Fruit fly (Drosophila melanogaster) whole organism, embryonic: ENCODE data around the gene unk.

Experiments used
- Ada2b ChIP-seq: fragments of 200-800 bp; sonication (Bioruptor generic); IDR thresholded peaks from 2 replicates; pipeline ENCODE4 v1.3.6; 2022; ENCODE audit warnings: missing biosample characterization, missing genetic modification characterization
- Adf1 ChIP-seq: fragments of 200-800 bp; sonication (Bioruptor generic); IDR thresholded peaks from 2 replicates; pipeline ENCODE4 v1.3.6; 2022; ENCODE audit warnings: missing biosample characterization, missing genetic modification characterization
- Aef1 ChIP-seq: fragments of 200-800 bp; sonication (Bioruptor generic); IDR thresholded peaks from 3 replicates; pipeline ENCODE4 v1.3.6; 2022; ENCODE audit warnings: missing biosample characterization, missing genetic modification characterization
- Atf-2 ChIP-seq: fragments of 200-800 bp; sonication (Bioruptor generic); optimal IDR thresholded peaks from 2 replicates; lab custom pipeline; 2016; ENCODE audit warnings: missing biosample characterization, missing genetic modification characterization
- Awh ChIP-seq: fragments of 200-800 bp; sonication (Bioruptor generic); IDR thresholded peaks from 2 replicates; pipeline ENCODE4, ENCODE4 v1.3.6; 2022; ENCODE audit warnings: missing biosample characterization, missing genetic modification characterization
- Blimp-1 ChIP-seq: fragments of 200-800 bp; sonication (Bioruptor generic); optimal IDR thresholded peaks from 3 replicates; lab custom pipeline; 2018; ENCODE audit warnings: missing biosample characterization, missing genetic modification characterization, mild to moderate bottlenecking, moderate library complexity, missing genetic modification reagents
- C15 ChIP-seq: fragments of 200-800 bp; sonication (Bioruptor generic); IDR thresholded peaks from 3 replicates; pipeline ENCODE4 v1.3.6; 2022; ENCODE audit warnings: missing biosample characterization, missing genetic modification characterization
- CG11504 ChIP-seq: fragments of 200-800 bp; sonication (Bioruptor generic); optimal IDR thresholded peaks from 3 replicates; lab custom pipeline; 2019; ENCODE audit warnings: missing biosample characterization, mild to moderate bottlenecking, missing genetic modification characterization, moderate library complexity
- CG1233 ChIP-seq: fragments of 200-800 bp; sonication (Bioruptor generic); optimal IDR thresholded peaks from 4 replicates; lab custom pipeline; 2018; ENCODE audit warnings: missing biosample characterization, mild to moderate bottlenecking, missing genetic modification characterization
- CG13287 ChIP-seq: fragments of 200-800 bp; sonication (Bioruptor generic); IDR thresholded peaks from 2 replicates; pipeline ENCODE4 v1.3.6; 2022; ENCODE audit warnings: missing biosample characterization, missing genetic modification characterization; ENCODE audit not compliant: partially characterized antibody
- CG14965 ChIP-seq: fragments of 200-800 bp; sonication (Bioruptor generic); optimal IDR thresholded peaks from 2 replicates; lab custom pipeline; 2016; ENCODE audit warnings: missing biosample characterization, missing genetic modification characterization, borderline replicate concordance
- CG15479 ChIP-seq: fragments of 200-800 bp; sonication (Bioruptor generic); optimal IDR thresholded peaks from 3 replicates; lab custom pipeline; 2019; ENCODE audit warnings: missing biosample characterization, mild to moderate bottlenecking, missing genetic modification characterization, moderate library complexity
- CG16815 ChIP-seq: fragments of 200-800 bp; sonication (Bioruptor generic); optimal IDR thresholded peaks from 3 replicates; lab custom pipeline; 2017; ENCODE audit warnings: missing biosample characterization, mild to moderate bottlenecking, missing genetic modification characterization
- CG17568 ChIP-seq: fragments of 200-800 bp; sonication (Bioruptor generic); optimal IDR thresholded peaks from 2 replicates; lab custom pipeline; 2018; ENCODE audit warnings: missing biosample characterization, mild to moderate bottlenecking, missing genetic modification characterization, moderate library complexity
- CG2678 ChIP-seq: fragments of 200-800 bp; sonication (Bioruptor generic); optimal IDR thresholded peaks from 3 replicates; lab custom pipeline; 2019; ENCODE audit warnings: missing biosample characterization, mild to moderate bottlenecking, missing genetic modification characterization, moderate library complexity
- CG31224 ChIP-seq: fragments of 200-800 bp; sonication (Bioruptor generic); IDR thresholded peaks from 2 replicates; pipeline ENCODE4 v1.3.6; 2022; ENCODE audit warnings: missing biosample characterization, missing genetic modification characterization
- CG32772 ChIP-seq: fragments of 200-800 bp; sonication (Bioruptor generic); IDR thresholded peaks from 2 replicates; pipeline ENCODE4 v1.3.6; 2022; ENCODE audit warnings: missing biosample characterization, missing genetic modification characterization
- CG3838 ChIP-seq: fragments of 200-800 bp; sonication (Bioruptor generic); optimal IDR thresholded peaks from 3 replicates; lab custom pipeline; 2016; ENCODE audit warnings: missing biosample characterization, missing genetic modification characterization
- CG5180 ChIP-seq: fragments of 200-800 bp; sonication (Bioruptor generic); optimal IDR thresholded peaks from 3 replicates; lab custom pipeline; 2017; ENCODE audit warnings: missing biosample characterization, missing genetic modification characterization, mild to moderate bottlenecking, moderate library complexity, missing genetic modification reagents
- CG6175 ChIP-seq: fragments of 200-800 bp; sonication (Bioruptor generic); IDR thresholded peaks from 3 replicates; pipeline ENCODE4 v1.3.6; 2022; ENCODE audit warnings: missing biosample characterization, missing genetic modification characterization
- CG6683 ChIP-seq: fragments of 200-800 bp; sonication (Bioruptor generic); optimal IDR thresholded peaks from 2 replicates; lab custom pipeline; 2017; ENCODE audit warnings: missing biosample characterization, mild to moderate bottlenecking, missing genetic modification characterization, missing genetic modification reagents
- CG6689 ChIP-seq: fragments of 200-800 bp; sonication (Bioruptor generic); IDR thresholded peaks from 2 replicates; pipeline ENCODE4 v1.3.6; 2022; ENCODE audit warnings: missing biosample characterization, missing genetic modification characterization
- CG8388 ChIP-seq: fragments of 200-800 bp; sonication (Bioruptor generic); optimal IDR thresholded peaks from 2 replicates; lab custom pipeline; 2019; ENCODE audit warnings: missing biosample characterization, mild to moderate bottlenecking, missing genetic modification characterization, moderate library complexity
- CG9437 ChIP-seq: fragments of 200-800 bp; sonication (Bioruptor generic); optimal IDR thresholded peaks from 2 replicates; lab custom pipeline; 2018; ENCODE audit warnings: missing biosample characterization, mild to moderate bottlenecking, missing genetic modification characterization
- CoRest ChIP-seq: fragments of 200-800 bp; sonication (Bioruptor generic); optimal IDR thresholded peaks from 3 replicates; lab custom pipeline; 2018; ENCODE audit warnings: missing biosample characterization, mild to moderate bottlenecking, missing genetic modification characterization, moderate library complexity
- Deaf1 ChIP-seq: fragments of 200-800 bp; optimal IDR thresholded peaks from 3 replicates; lab custom pipeline; 2019; ENCODE audit warnings: missing biosample characterization, mild to moderate bottlenecking, missing genetic modification characterization, moderate library complexity
- Dfd ChIP-seq, 2 experiments: fragments of >200 bp; optimal IDR thresholded peaks; 2 replicates each; lab custom pipeline; 2017; ENCODE audit warnings: missing biosample characterization in 2 of 2, missing genetic modification characterization in 2 of 2
- HLH54F ChIP-seq: fragments of 200-800 bp; sonication (Bioruptor generic); optimal IDR thresholded peaks from 3 replicates; lab custom pipeline; 2016; ENCODE audit warnings: missing biosample characterization, missing genetic modification characterization
- Jarid2 ChIP-seq: fragments of 200-800 bp; sonication (Bioruptor generic); optimal IDR thresholded peaks from 3 replicates; lab custom pipeline; 2017; ENCODE audit warnings: mild to moderate bottlenecking, missing biosample characterization, missing genetic modification reagents, missing genetic modification characterization
- Mad ChIP-seq: fragments of 200-800 bp; sonication (Bioruptor generic); optimal IDR thresholded peaks from 2 replicates; lab custom pipeline; 2016; ENCODE audit warnings: missing biosample characterization, missing genetic modification characterization
- Nf-YB ChIP-seq: fragments of 200-800 bp; sonication (Bioruptor generic); optimal IDR thresholded peaks from 3 replicates; lab custom pipeline; 2019; ENCODE audit warnings: missing biosample characterization, mild to moderate bottlenecking, missing genetic modification characterization, moderate library complexity
- Nf-YC ChIP-seq: fragments of 200-800 bp; optimal IDR thresholded peaks from 3 replicates; lab custom pipeline; 2019; ENCODE audit warnings: missing biosample characterization, mild to moderate bottlenecking, missing genetic modification characterization, moderate library complexity
- Poxn ChIP-seq: fragments of 200-800 bp; sonication (Bioruptor generic); IDR thresholded peaks from 2 replicates; pipeline ENCODE4 v1.3.6; 2022; ENCODE audit warnings: missing biosample characterization, missing genetic modification characterization
- Sry-δ ChIP-seq: fragments of 200-800 bp; sonication (Bioruptor generic); optimal IDR thresholded peaks from 2 replicates; lab custom pipeline; 2016; ENCODE audit warnings: missing biosample characterization, missing genetic modification characterization
- Xbp1 ChIP-seq: fragments of 200-800 bp; sonication (Bioruptor generic); optimal IDR thresholded peaks from 3 replicates; lab custom pipeline; 2016; ENCODE audit warnings: missing biosample characterization, mild to moderate bottlenecking, missing genetic modification characterization
- ara ChIP-seq: fragments of 200-800 bp; sonication (Bioruptor generic); IDR thresholded peaks from 2 replicates; pipeline ENCODE4 v1.3.6; 2022; ENCODE audit warnings: missing biosample characterization, missing genetic modification characterization
- ato ChIP-seq: fragments of 200-800 bp; sonication (Bioruptor generic); IDR thresholded peaks from 2 replicates; pipeline ENCODE4 v1.3.6; 2022; ENCODE audit warnings: missing biosample characterization, missing genetic modification characterization; ENCODE audit not compliant: partially characterized antibody
- chif ChIP-seq, 2 experiments: fragments of 200-800 bp; sonication (Bioruptor generic); optimal IDR thresholded peaks; 3 replicates each; lab custom pipeline; 2016; ENCODE audit warnings: missing biosample characterization in 2 of 2, missing genetic modification characterization in 2 of 2
- kni ChIP-seq: fragments of 200-800 bp; sonication (Bioruptor generic); optimal IDR thresholded peaks from 3 replicates; lab custom pipeline; 2017; ENCODE audit warnings: mild to moderate bottlenecking, missing biosample characterization, missing genetic modification reagents, missing genetic modification characterization
- lab ChIP-seq: fragments of 200-800 bp; sonication (Bioruptor generic); optimal IDR thresholded peaks from 3 replicates; lab custom pipeline; 2017; ENCODE audit warnings: missing biosample characterization, missing genetic modification characterization, mild to moderate bottlenecking, moderate library complexity, missing genetic modification reagents
- nerfin-2 ChIP-seq: fragments of 200-800 bp; sonication (Bioruptor generic); IDR thresholded peaks from 2 replicates; pipeline ENCODE4 v1.3.6; 2022; ENCODE audit warnings: missing biosample characterization, missing genetic modification characterization; ENCODE audit not compliant: partially characterized antibody
- pzg ChIP-seq: fragments of 200-800 bp; sonication (Bioruptor generic); optimal IDR thresholded peaks from 3 replicates; lab custom pipeline; 2018; ENCODE audit warnings: missing biosample characterization, mild to moderate bottlenecking, missing genetic modification characterization, moderate library complexity
- scrt ChIP-seq: fragments of 200-800 bp; sonication (Bioruptor generic); optimal IDR thresholded peaks from 2 replicates; lab custom pipeline; 2018; ENCODE audit warnings: missing biosample characterization, mild to moderate bottlenecking, missing genetic modification characterization, moderate library complexity
- sd ChIP-seq: fragments of 200-800 bp; sonication (Bioruptor generic); optimal IDR thresholded peaks from 3 replicates; lab custom pipeline; 2018; ENCODE audit warnings: missing biosample characterization, mild to moderate bottlenecking, missing genetic modification characterization, moderate library complexity
- sisA ChIP-seq: fragments of 200-800 bp; sonication (Bioruptor generic); IDR thresholded peaks from 2 replicates; pipeline ENCODE4 v1.3.6; 2022; ENCODE audit warnings: missing biosample characterization, missing genetic modification characterization
- tll ChIP-seq, 2 experiments: fragments of 200-800 bp in 1 of 2; fragments of >200 bp in 1 of 2; sonication (Bioruptor generic) in 1 of 2; optimal IDR thresholded peaks; 2 replicates each; lab custom pipeline; 2017 to 2019; ENCODE audit warnings: missing biosample characterization in 2 of 2, missing genetic modification characterization in 2 of 2, mild to moderate bottlenecking in 1 of 2, moderate library complexity in 1 of 2
- ttk ChIP-seq: fragments of 200-800 bp; sonication (Bioruptor generic); IDR thresholded peaks from 2 replicates; pipeline ENCODE4 v2.1.2; 2022; ENCODE audit warnings: missing biosample characterization, missing genetic modification characterization

Gene unk

DNA sequence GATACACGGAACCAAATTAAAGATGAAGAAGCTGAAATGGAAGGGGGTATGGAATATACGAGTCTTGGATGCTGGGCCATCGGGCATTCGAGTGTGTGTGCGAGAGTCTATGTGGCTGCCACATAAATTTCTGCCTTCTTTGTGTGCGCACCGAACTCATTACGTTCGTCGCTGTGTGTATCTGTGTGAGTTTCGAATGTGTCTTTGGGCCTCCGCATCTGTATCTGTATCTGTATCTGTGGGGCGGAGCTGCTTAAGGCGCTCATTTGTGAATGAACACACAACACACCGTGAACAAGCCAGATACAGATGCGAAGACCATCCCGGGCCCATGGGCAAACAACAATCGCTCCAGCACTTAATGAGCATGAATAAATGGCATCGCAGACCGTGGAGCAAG, 14.2 kb downstream of the unk start (continued):
- TF ChIP-seq CG6175 (GFP tag; lab: Robert Waterston, UW) (peak; percentile 94), ttk (GFP tag; lab: Robert Waterston, UW) (0 out of 2 replicates have a peak, but pooled peaks have one; percentile 11)

DNA sequence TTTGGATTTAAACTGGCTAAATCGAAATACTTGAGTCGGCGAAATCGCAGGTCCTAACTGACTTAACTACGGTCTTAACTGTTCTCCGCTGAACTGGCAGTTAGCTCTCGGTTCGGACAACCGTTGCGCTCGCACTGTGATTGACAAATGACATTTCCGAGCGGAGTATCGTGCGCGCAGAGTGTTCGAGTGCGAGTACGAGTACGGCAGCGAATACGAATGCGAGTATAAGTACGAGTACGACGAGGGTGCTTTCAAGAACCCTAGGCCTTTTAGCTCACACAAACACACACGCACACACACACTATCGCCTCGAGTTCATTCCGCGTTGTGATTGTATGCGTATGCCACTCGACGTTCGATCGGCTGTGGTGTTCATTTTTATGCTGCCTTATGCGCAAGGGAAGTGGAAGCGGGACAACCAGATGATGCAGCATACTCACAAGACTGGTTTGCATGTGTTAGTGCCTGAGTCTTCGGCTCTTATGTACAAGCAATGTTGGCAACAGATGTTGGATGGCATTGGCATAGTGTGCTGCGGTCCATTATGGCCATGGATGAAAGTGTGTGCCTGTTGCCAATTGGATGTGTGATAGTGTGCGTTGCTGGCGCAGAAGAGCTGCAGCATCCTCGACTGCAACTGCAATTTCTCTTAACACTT, 15.9 kb downstream of the unk start, which contains the start of gene hh:
hh (minus strand) TSS at position 229 of the 661 bp plus-strand sequence.
- no peak for TF ChIP-seq CG2678 (tag; lab: Kevin White, UChicago)
- TF ChIP-seq CG13287 (GFP tag; lab: Robert Waterston, UW): peak; percentile 11; the same call in 1 of the 2 replicates
- TF ChIP-seq Mad (GFP tag; lab: Kevin White, UChicago): no peak
- no peak for TF ChIP-seq ato
- TF ChIP-seq Nf-YC: peak; percentile 95
- TF ChIP-seq Xbp1: no peak
- peak; percentile 40 for TF ChIP-seq sd (tag; lab: Kevin White, UChicago)
- no peak for TF ChIP-seq sisA (GFP tag; lab: Robert Waterston, UW)
- TF ChIP-seq CG32772: no peak
- TF ChIP-seq Ada2b: no peak
- no peak for TF ChIP-seq Awh (GFP tag; lab: Robert Waterston, UW)
- TF ChIP-seq Blimp-1: no peak
- no peak for TF ChIP-seq CG9437 (GFP tag; lab: Kevin White, UChicago)
- no peak for TF ChIP-seq CG17568 (GFP tag; lab: Kevin White, UChicago)
- TF ChIP-seq ara (GFP tag; lab: Robert Waterston, UW): 0 out of 2 replicates have a peak, but pooled peaks have one; percentile 27
- TF ChIP-seq CG5180 (GFP tag; lab: Kevin White, UChicago): peak; percentile 54
- peak in 1 of 2 experiments; percentile 59 for TF ChIP-seq tll (GFP tag; optimal IDR thresholded peaks at IDR 0.05; lab: Kevin White, UChicago)
- no peak for TF ChIP-seq CG6689 (GFP tag; lab: Robert Waterston, UW)
- TF ChIP-seq HLH54F (GFP tag; lab: Kevin White, UChicago): no peak
- TF ChIP-seq lab (GFP tag; lab: Kevin White, UChicago): no peak
- TF ChIP-seq Dfd (GFP tag; optimal IDR thresholded peaks at IDR 0.05; lab: Kevin White, UChicago): peak in 1 of 2 experiments; percentile 66
- no peak for TF ChIP-seq pzg
- no peak for TF ChIP-seq Atf-2 (GFP tag; lab: Kevin White, UChicago)
- TF ChIP-seq CG3838: no peak
- TF ChIP-seq CG11504: no peak
- TF ChIP-seq Poxn (GFP tag; lab: Robert Waterston, UW): no peak
- TF ChIP-seq chif (GFP tag; optimal IDR thresholded peaks at IDR 0.05; lab: Kevin White, UChicago): no peak
- TF ChIP-seq Sry-δ: no peak
- TF ChIP-seq CG31224: no peak
- peak; percentile 60 for TF ChIP-seq CoRest (tag; lab: Kevin White, UChicago)
- TF ChIP-seq CG16815: no peak
- no peak for TF ChIP-seq Aef1 (GFP tag; lab: Robert Waterston, UW)
- peak; percentile 35; the same call in 1 of the 2 replicates for TF ChIP-seq Adf1
- TF ChIP-seq CG6683 (GFP tag; lab: Kevin White, UChicago): no peak
- no peak for TF ChIP-seq CG1233 (GFP tag; lab: Kevin White, UChicago)
- TF ChIP-seq Nf-YB (GFP tag; lab: Kevin White, UChicago): peak; percentile 95
- TF ChIP-seq CG14965: no peak
- peak; percentile 63 for TF ChIP-seq Jarid2 (GFP tag; lab: Kevin White, UChicago)
- TF ChIP-seq CG15479 (GFP tag; lab: Kevin White, UChicago): peak; percentile 93
- TF ChIP-seq nerfin-2: no peak
- TF ChIP-seq C15: no peak
- TF ChIP-seq CG8388 (GFP tag; lab: Kevin White, UChicago): no peak
- peak; percentile 95 for TF ChIP-seq Deaf1 (tag; lab: Kevin White, UChicago)
- no peak for TF ChIP-seq scrt (GFP tag; lab: Kevin White, UChicago)
- peak; percentile 57 for TF ChIP-seq kni
